Worm (Caenorhabditis elegans) whole organism, late embryonic: ENCODE measurements around the gene cdh-1.

Source experiments
- C08G9.2 ChIP-seq: sonication (generic microtip); optimal IDR thresholded peaks from 2 replicates; lab custom pipeline; 2016; ENCODE audit warnings: mild to moderate bottlenecking, missing genetic modification characterization, moderate library complexity, missing compliant biosample characterization
- K02D7.2 ChIP-seq: sonication (generic microtip); optimal IDR thresholded peaks from 2 replicates; lab custom pipeline; 2017; ENCODE audit warnings: mild to moderate bottlenecking, missing genetic modification characterization, missing compliant biosample characterization
- T23F11.4 ChIP-seq: fragments of 200-800 bp; sonication (Bioruptor generic); optimal IDR thresholded peaks from 2 replicates; lab custom pipeline; 2018; ENCODE audit warnings: mild to moderate bottlenecking, missing genetic modification characterization, missing compliant biosample characterization
- Y22D7AL.16 ChIP-seq: sonication (generic microtip); optimal IDR thresholded peaks from 2 replicates; lab custom pipeline; 2016; ENCODE audit warnings: missing genetic modification characterization, missing compliant biosample characterization
- ceh-18 ChIP-seq: sonication (generic microtip); optimal IDR thresholded peaks from 2 replicates; lab custom pipeline; 2016; ENCODE audit warnings: missing genetic modification characterization, missing compliant biosample characterization
- ceh-19 ChIP-seq: fragments of 200-800 bp; sonication (Bioruptor generic); optimal IDR thresholded peaks from 2 replicates; lab custom pipeline; 2018; ENCODE audit warnings: mild to moderate bottlenecking, missing genetic modification characterization, missing compliant biosample characterization
- ceh-22 ChIP-seq: sonication (generic microtip); optimal IDR thresholded peaks from 2 replicates; lab custom pipeline; 2017; ENCODE audit warnings: missing biosample characterization, missing genetic modification characterization
- ceh-30 ChIP-seq: fragments of 150-350 bp; optimal IDR thresholded peaks from 2 replicates; lab custom pipeline; 2014; ENCODE audit warnings: missing biosample characterization, missing genetic modification characterization
- ceh-45 ChIP-seq: fragments of 200-800 bp; sonication (Bioruptor generic); IDR thresholded peaks from 2 replicates; pipeline ENCODE4 v1.3.6; 2022; ENCODE audit warnings: missing genetic modification reagents, missing genetic modification characterization, missing compliant biosample characterization
- ceh-48 ChIP-seq: sonication (generic microtip); optimal IDR thresholded peaks from 2 replicates; lab custom pipeline; 2016; ENCODE audit warnings: missing genetic modification characterization, inconsistent platforms, missing compliant biosample characterization
- ceh-9 ChIP-seq: sonication (generic microtip); optimal IDR thresholded peaks from 2 replicates; lab custom pipeline; 2016; ENCODE audit warnings: mild to moderate bottlenecking, missing genetic modification characterization, inconsistent platforms, missing compliant biosample characterization
- che-1 ChIP-seq: sonication (generic microtip); optimal IDR thresholded peaks from 2 replicates; lab custom pipeline; 2016; ENCODE audit warnings: mild to moderate bottlenecking, missing genetic modification characterization, missing compliant biosample characterization
- dmd-4 ChIP-seq: sonication (generic microtip); optimal IDR thresholded peaks from 2 replicates; lab custom pipeline; 2016; ENCODE audit warnings: borderline replicate concordance, missing genetic modification characterization, missing compliant biosample characterization
- dve-1 ChIP-seq: sonication (generic microtip); optimal IDR thresholded peaks from 2 replicates; lab custom pipeline; 2017; ENCODE audit warnings: antibody characterized with exemption, mild to moderate bottlenecking, missing genetic modification characterization, missing compliant biosample characterization
- elt-2 ChIP-seq: sonication (generic microtip); optimal IDR thresholded peaks from 2 replicates; lab custom pipeline; 2016; ENCODE audit warnings: missing genetic modification reagents, missing genetic modification characterization, missing compliant biosample characterization
- elt-4 ChIP-seq: sonication (generic microtip); optimal IDR thresholded peaks from 2 replicates; lab custom pipeline; 2016; ENCODE audit warnings: missing genetic modification characterization, missing compliant biosample characterization
- fkh-10 ChIP-seq: fragments of 150-350 bp; optimal IDR thresholded peaks from 2 replicates; lab custom pipeline; 2014; ENCODE audit warnings: missing biosample characterization, missing genetic modification reagents, missing genetic modification characterization
- fkh-6 ChIP-seq: sonication (generic microtip); optimal IDR thresholded peaks from 2 replicates; lab custom pipeline; 2016; ENCODE audit warnings: missing genetic modification characterization, missing compliant biosample characterization
- hlh-13 ChIP-seq: fragments of 200-800 bp; sonication (Bioruptor generic); optimal IDR thresholded peaks from 2 replicates; lab custom pipeline; 2018; ENCODE audit warnings: mild to moderate bottlenecking, missing genetic modification characterization, missing compliant biosample characterization
- hlh-15 ChIP-seq: sonication (generic microtip); optimal IDR thresholded peaks from 2 replicates; lab custom pipeline; 2016; ENCODE audit warnings: missing genetic modification characterization, missing compliant biosample characterization
- hlh-30 ChIP-seq: sonication (generic microtip); optimal IDR thresholded peaks from 2 replicates; lab custom pipeline; 2017; ENCODE audit warnings: antibody characterized with exemption, missing genetic modification characterization, missing compliant biosample characterization; ENCODE audit not compliant: insufficient read depth
- hlh-6 ChIP-seq: sonication (generic microtip); optimal IDR thresholded peaks from 2 replicates; lab custom pipeline; 2016; ENCODE audit warnings: missing genotype, missing genetic modification characterization, missing compliant biosample characterization
- madf-2 ChIP-seq: sonication (generic microtip); optimal IDR thresholded peaks from 2 replicates; lab custom pipeline; 2017; ENCODE audit warnings: missing genetic modification characterization, missing compliant biosample characterization
- nfya-1 ChIP-seq: sonication (generic microtip); optimal IDR thresholded peaks from 2 replicates; lab custom pipeline; 2017; ENCODE audit warnings: missing genetic modification characterization, mild to moderate bottlenecking, missing compliant biosample characterization, antibody characterized with exemption, moderate library complexity
- pag-3 ChIP-seq: sonication (generic microtip); optimal IDR thresholded peaks from 2 replicates; lab custom pipeline; 2016; ENCODE audit warnings: missing compliant biosample characterization, missing genetic modification characterization, borderline replicate concordance
- pat-9 ChIP-seq: fragments of 200-800 bp; sonication (Bioruptor generic); optimal IDR thresholded peaks from 2 replicates; lab custom pipeline; 2018; ENCODE audit warnings: mild to moderate bottlenecking, missing genetic modification characterization, moderate library complexity, missing compliant biosample characterization
- pha-2 ChIP-seq: sonication (generic microtip); optimal IDR thresholded peaks from 2 replicates; lab custom pipeline; 2017; ENCODE audit warnings: mild to moderate bottlenecking, missing genetic modification characterization, missing compliant biosample characterization
- pqm-1 ChIP-seq: sonication (generic microtip); optimal IDR thresholded peaks from 2 replicates; lab custom pipeline; 2016; ENCODE audit warnings: missing genetic modification characterization, missing compliant biosample characterization
- pros-1 ChIP-seq: fragments of 150-350 bp; optimal IDR thresholded peaks from 2 replicates; lab custom pipeline; 2014; ENCODE audit warnings: missing biosample characterization, missing genetic modification reagents, missing genetic modification characterization
- ref-2 ChIP-seq: sonication (generic microtip); optimal IDR thresholded peaks from 2 replicates; lab custom pipeline; 2016; ENCODE audit warnings: missing genetic modification characterization, missing compliant biosample characterization
- rnt-1 ChIP-seq: sonication (generic microtip); optimal IDR thresholded peaks from 2 replicates; lab custom pipeline; 2016; ENCODE audit warnings: missing genetic modification characterization, missing compliant biosample characterization
- sox-2 ChIP-seq: fragments of 200-800 bp; sonication (Bioruptor generic); IDR thresholded peaks from 2 replicates; pipeline ENCODE4 v1.3.6; 2022; ENCODE audit warnings: missing genetic modification reagents, missing genetic modification characterization, missing compliant biosample characterization
- sox-4 ChIP-seq: sonication (generic microtip); optimal IDR thresholded peaks from 2 replicates; lab custom pipeline; 2017; ENCODE audit warnings: mild to moderate bottlenecking, missing genetic modification characterization, inconsistent platforms, missing compliant biosample characterization
- syd-9 ChIP-seq: sonication (generic microtip); optimal IDR thresholded peaks from 2 replicates; lab custom pipeline; 2016; ENCODE audit warnings: mild to moderate bottlenecking, missing genetic modification characterization, moderate library complexity, missing compliant biosample characterization
- tbx-7 ChIP-seq: sonication (generic microtip); optimal IDR thresholded peaks from 2 replicates; lab custom pipeline; 2016; ENCODE audit warnings: missing genotype, missing genetic modification characterization, missing compliant biosample characterization
- unc-55 ChIP-seq: sonication (generic microtip); optimal IDR thresholded peaks from 2 replicates; lab custom pipeline; 2017; ENCODE audit warnings: missing biosample characterization, missing genetic modification reagents, missing genetic modification characterization
- ztf-16 ChIP-seq: sonication (generic microtip); optimal IDR thresholded peaks from 2 replicates; lab custom pipeline; 2017; ENCODE audit warnings: missing genetic modification characterization, missing compliant biosample characterization

cdh-1 gene

ce11 chrIII:2948310-2948961, 37.7 kb downstream of the cdh-1 start:
- TF ChIP-seq elt-2 (tag; lab: Kevin White, UChicago), result peak; percentile 66
- TF ChIP-seq pag-3 (tag; lab: Kevin White, UChicago), result no peak

ce11 chrIII:2952437-2952836, 41.7 kb downstream of the cdh-1 start:
- TF ChIP-seq elt-4 (tag; lab: Kevin White, UChicago), result no peak
- no peak for TF ChIP-seq sox-2 (GFP tag; lab: Robert Waterston, UW)
- TF ChIP-seq ceh-19 (GFP tag; lab: Kevin White, UChicago), result no peak
- TF ChIP-seq tbx-7, result no peak
- TF ChIP-seq K02D7.2 (tag; lab: Kevin White, UChicago), result no peak
- TF ChIP-seq ceh-22 (tag; lab: Kevin White, UChicago), result no peak
- no peak for TF ChIP-seq sox-4
- no peak for TF ChIP-seq hlh-13 (GFP tag; lab: Kevin White, UChicago)
- TF ChIP-seq rnt-1 (tag; lab: Kevin White, UChicago), result no peak
- TF ChIP-seq pros-1 (tag; lab: Kevin White, UChicago), result no peak
- TF ChIP-seq syd-9 (tag; lab: Kevin White, UChicago), result no peak
- no peak for TF ChIP-seq ceh-48
- TF ChIP-seq fkh-10, result no peak
- TF ChIP-seq C08G9.2 (tag; lab: Kevin White, UChicago), result no peak
- TF ChIP-seq pag-3 (tag; lab: Kevin White, UChicago), result no peak
- TF ChIP-seq ztf-16 (tag; lab: Kevin White, UChicago), result no peak

ce11 chrIII:2960740-2961361, 50.1 kb downstream of the cdh-1 start:
- peak; percentile 100 for TF ChIP-seq ceh-48

- TF ChIP-seq ceh-48 (peak; percentile 42), ceh-18 (tag; lab: Kevin White, UChicago) (no peak)
- TF ChIP-seq, all 69 proteins: peak for 1
Measured at ce11 chrIII:2961840-2962239, 51.1 kb downstream of the cdh-1 start.

ce11 chrIII:2962878-2963540, 52.3 kb downstream of the cdh-1 start:
- TF ChIP-seq ceh-48, result peak; percentile 64

- no peak for TF ChIP-seq ceh-45 (GFP tag; lab: Robert Waterston, UW)
- no peak for TF ChIP-seq rnt-1 (tag; lab: Kevin White, UChicago)
- TF ChIP-seq pha-2 (tag; lab: Kevin White, UChicago), result no peak
- TF ChIP-seq ceh-30 (tag; lab: Kevin White, UChicago), result no peak
- TF ChIP-seq che-1, result no peak
- TF ChIP-seq Y22D7AL.16 (tag; lab: Kevin White, UChicago), result no peak
- no peak for TF ChIP-seq T23F11.4 (GFP tag; lab: Kevin White, UChicago)
- TF ChIP-seq fkh-6 (tag; lab: Kevin White, UChicago), result no peak
- TF ChIP-seq nfya-1 (tag; lab: Kevin White, UChicago), result no peak
- no peak for TF ChIP-seq madf-2 (tag; lab: Kevin White, UChicago)
Measured at ce11 chrIII:2965534-2965933, 54.8 kb downstream of the cdh-1 start, which contains the start of gene H05C05.2. TSS of gene H05C05.2 (minus strand) at chrIII:2965634.

ce11 chrIII:2966462-2966861, 55.8 kb downstream of the cdh-1 start:
- TF ChIP-seq hlh-15 (no peak), K02D7.2 (tag; lab: Kevin White, UChicago) (no peak), sox-4 (no peak), fkh-10 (no peak), pqm-1 (no peak), hlh-6 (no peak), dmd-4 (tag; lab: Kevin White, UChicago) (no peak), ref-2 (peak; percentile 57), unc-55 (GFP tag; lab: Kevin White, UChicago) (peak; percentile 45), ceh-48 (peak; percentile 54), hlh-30 (peak; percentile 84), ceh-30 (tag; lab: Kevin White, UChicago) (no peak), nfya-1 (tag; lab: Kevin White, UChicago) (peak; percentile 72), ceh-9 (tag; lab: Kevin White, UChicago) (no peak), pha-2 (tag; lab: Kevin White, UChicago) (no peak), dve-1 (tag; lab: Kevin White, UChicago) (no peak), pat-9 (no peak)
